Fruit fly (Drosophila melanogaster) S2 (cell line): ENCODE results near the gene Nup107.

ENCODE experiments used
- CG8478 ChIP-seq: fragments of >200 bp; optimal IDR thresholded peaks from 2 replicates; lab custom pipeline; 2018
- CTCF ChIP-seq, 2 experiments: fragments of >200 bp; optimal IDR thresholded peaks; 2 replicates each; lab custom pipeline; 2018

dm6 chr2L:10685666-10686065, 50.2 kb downstream of the Nup107 start:
- TF ChIP-seq CG8478 (no peak), CTCF (optimal IDR thresholded peaks at IDR 0.05; lab: Kevin White, UChicago) (no peak)
